Fruit fly (Drosophila melanogaster) whole organism, embryonic: ENCODE results near the gene Cul2.

Experiments used
- Abd-B ChIP-seq: fragments of 200-800 bp; sonication (Bioruptor generic); optimal IDR thresholded peaks from 2 replicates; lab custom pipeline; 2018; ENCODE audit warnings: missing biosample characterization, mild to moderate bottlenecking, missing genetic modification characterization, moderate library complexity
- BtbVII ChIP-seq: fragments of 200-800 bp; sonication (Bioruptor generic); optimal IDR thresholded peaks from 3 replicates; lab custom pipeline; 2017; ENCODE audit warnings: missing biosample characterization, mild to moderate bottlenecking, missing genetic modification characterization
- Bteb2 ChIP-seq: fragments of 200-800 bp; sonication (Bioruptor generic); optimal IDR thresholded peaks from 2 replicates; lab custom pipeline; 2016; ENCODE audit warnings: missing biosample characterization, missing genetic modification characterization
- CG10147 ChIP-seq: fragments of 200-800 bp; sonication (Bioruptor generic); optimal IDR thresholded peaks from 2 replicates; lab custom pipeline; 2019; ENCODE audit warnings: missing biosample characterization, mild to moderate bottlenecking, missing genetic modification characterization, moderate library complexity
- CG10321 ChIP-seq: fragments of 200-800 bp; sonication (Bioruptor generic); IDR thresholded peaks from 2 replicates; pipeline ENCODE4 v1.3.6; 2022; ENCODE audit warnings: missing biosample characterization, missing genetic modification characterization
- CG11456 ChIP-seq: fragments of 200-800 bp; sonication (Bioruptor generic); IDR thresholded peaks from 3 replicates; pipeline ENCODE4 v1.3.6; 2022; ENCODE audit warnings: missing biosample characterization, missing genetic modification characterization
- CG11560 ChIP-seq: fragments of 200-800 bp; sonication (Bioruptor generic); IDR thresholded peaks from 3 replicates; pipeline ENCODE4 v1.3.6; 2022; ENCODE audit warnings: missing biosample characterization, missing genetic modification characterization
- CG12299 ChIP-seq: fragments of 200-800 bp; sonication (Bioruptor generic); optimal IDR thresholded peaks from 2 replicates; lab custom pipeline; 2018; ENCODE audit warnings: missing biosample characterization, mild to moderate bottlenecking, missing genetic modification characterization
- CG14965 ChIP-seq: fragments of 200-800 bp; sonication (Bioruptor generic); optimal IDR thresholded peaks from 2 replicates; lab custom pipeline; 2016; ENCODE audit warnings: missing biosample characterization, missing genetic modification characterization, borderline replicate concordance
- CG17328 ChIP-seq: fragments of 200-800 bp; sonication (Bioruptor generic); IDR thresholded peaks from 2 replicates; pipeline ENCODE4 v1.3.6; 2022; ENCODE audit warnings: missing biosample characterization, missing genetic modification characterization
- CG17568 ChIP-seq: fragments of 200-800 bp; sonication (Bioruptor generic); optimal IDR thresholded peaks from 2 replicates; lab custom pipeline; 2018; ENCODE audit warnings: missing biosample characterization, mild to moderate bottlenecking, missing genetic modification characterization, moderate library complexity
- CG18262 ChIP-seq: fragments of 200-800 bp; optimal IDR thresholded peaks from 3 replicates; lab custom pipeline; 2019; ENCODE audit warnings: missing biosample characterization, mild to moderate bottlenecking, missing genetic modification characterization, moderate library complexity
- CG30403 ChIP-seq: fragments of 200-800 bp; sonication (Bioruptor generic); optimal IDR thresholded peaks from 3 replicates; lab custom pipeline; 2016; ENCODE audit warnings: missing biosample characterization, missing genetic modification characterization
- CG32532 ChIP-seq: fragments of 200-800 bp; sonication (Bioruptor generic); IDR thresholded peaks from 2 replicates; pipeline ENCODE4 v1.3.6; 2022; ENCODE audit warnings: missing biosample characterization, missing genetic modification characterization
- CG33213 ChIP-seq: fragments of 200-800 bp; sonication (Bioruptor generic); optimal IDR thresholded peaks from 3 replicates; lab custom pipeline; 2016; ENCODE audit warnings: missing biosample characterization, missing genetic modification characterization
- CG5180 ChIP-seq: fragments of 200-800 bp; sonication (Bioruptor generic); optimal IDR thresholded peaks from 3 replicates; lab custom pipeline; 2017; ENCODE audit warnings: missing biosample characterization, missing genetic modification characterization, mild to moderate bottlenecking, moderate library complexity, missing genetic modification reagents
- CG5953 ChIP-seq: fragments of 200-800 bp; sonication (Bioruptor generic); IDR thresholded peaks from 2 replicates; pipeline ENCODE4 v1.3.6; 2022; ENCODE audit warnings: missing biosample characterization, missing genetic modification characterization
- CG6272 ChIP-seq: fragments of 200-800 bp; sonication (Bioruptor generic); IDR thresholded peaks from 2 replicates; pipeline ENCODE4 v1.3.6; 2022; ENCODE audit warnings: missing biosample characterization, missing genetic modification characterization
- CG6683 ChIP-seq: fragments of 200-800 bp; sonication (Bioruptor generic); optimal IDR thresholded peaks from 2 replicates; lab custom pipeline; 2017; ENCODE audit warnings: missing biosample characterization, mild to moderate bottlenecking, missing genetic modification characterization, missing genetic modification reagents
- CG6765 ChIP-seq: fragments of 200-800 bp; sonication (Bioruptor generic); optimal IDR thresholded peaks from 3 replicates; lab custom pipeline; 2017; ENCODE audit warnings: missing biosample characterization, mild to moderate bottlenecking, missing genetic modification characterization
- D ChIP-seq, 2 experiments: fragments of 200-800 bp in 1 of 2; fragments of >200 bp in 1 of 2; sonication (Bioruptor generic) in 1 of 2; optimal IDR thresholded peaks; 2 replicates in 1 of 2; 3 replicates in 1 of 2; lab custom pipeline; 2017; ENCODE audit warnings: mild to moderate bottlenecking in 1 of 2, missing biosample characterization in 1 of 2, missing genetic modification characterization in 1 of 2, missing genetic modification reagents in 1 of 2
- D19A ChIP-seq: fragments of 200-800 bp; optimal IDR thresholded peaks from 3 replicates; lab custom pipeline; 2019; ENCODE audit warnings: missing biosample characterization, mild to moderate bottlenecking, missing genetic modification characterization, moderate library complexity
- Deaf1 ChIP-seq: fragments of 200-800 bp; optimal IDR thresholded peaks from 3 replicates; lab custom pipeline; 2019; ENCODE audit warnings: missing biosample characterization, mild to moderate bottlenecking, missing genetic modification characterization, moderate library complexity
- Gsc ChIP-seq: fragments of 200-800 bp; sonication (Bioruptor generic); IDR thresholded peaks from 2 replicates; pipeline ENCODE4 v1.3.6; 2022; ENCODE audit warnings: missing biosample characterization, missing genetic modification characterization
- H15 ChIP-seq: fragments of 200-800 bp; sonication (Bioruptor generic); IDR thresholded peaks from 3 replicates; pipeline ENCODE4 v1.3.6; 2022; ENCODE audit warnings: missing biosample characterization, missing genetic modification characterization
- H2.0 ChIP-seq: fragments of 200-800 bp; sonication (Bioruptor generic); IDR thresholded peaks from 2 replicates; pipeline ENCODE4 v1.3.6; 2022; ENCODE audit warnings: missing biosample characterization, missing genetic modification characterization
- NFAT ChIP-seq: fragments of 200-800 bp; sonication (Bioruptor generic); IDR thresholded peaks from 2 replicates; pipeline ENCODE4 v1.3.6; 2022; ENCODE audit warnings: missing biosample characterization, missing genetic modification characterization
- Optix ChIP-seq: fragments of 200-800 bp; sonication (Bioruptor generic); IDR thresholded peaks from 3 replicates; pipeline ENCODE4 v1.3.6; 2022; ENCODE audit warnings: missing biosample characterization, missing genetic modification characterization
- Six4 ChIP-seq: fragments of 200-800 bp; sonication (Bioruptor generic); optimal IDR thresholded peaks from 2 replicates; lab custom pipeline; 2016; ENCODE audit warnings: missing biosample characterization, missing genetic modification characterization
- Taf1 ChIP-seq: fragments of 200-800 bp; sonication (Bioruptor generic); IDR thresholded peaks from 2 replicates; pipeline ENCODE4 v1.3.6; 2022; ENCODE audit warnings: missing biosample characterization, missing genetic modification characterization
- Xbp1 ChIP-seq: fragments of 200-800 bp; sonication (Bioruptor generic); optimal IDR thresholded peaks from 3 replicates; lab custom pipeline; 2016; ENCODE audit warnings: missing biosample characterization, mild to moderate bottlenecking, missing genetic modification characterization
- ap ChIP-seq: fragments of 200-800 bp; sonication (Bioruptor generic); IDR thresholded peaks from 2 replicates; pipeline ENCODE4 v1.3.6; 2022; ENCODE audit warnings: missing biosample characterization, missing genetic modification characterization
- btn ChIP-seq: fragments of 200-800 bp; sonication (Bioruptor generic); optimal IDR thresholded peaks from 2 replicates; lab custom pipeline; 2016; ENCODE audit warnings: missing biosample characterization, missing genetic modification characterization
- cwo ChIP-seq: fragments of 200-800 bp; sonication (Bioruptor generic); optimal IDR thresholded peaks from 3 replicates; lab custom pipeline; 2017; ENCODE audit warnings: missing biosample characterization, missing genetic modification characterization, mild to moderate bottlenecking, moderate library complexity, missing genetic modification reagents
- dati ChIP-seq: fragments of 200-800 bp; sonication (Bioruptor generic); IDR thresholded peaks from 2 replicates; pipeline ENCODE4 v1.3.6; 2022; ENCODE audit warnings: missing biosample characterization, missing genetic modification characterization
- eyg ChIP-seq: fragments of 200-800 bp; sonication (Bioruptor generic); optimal IDR thresholded peaks from 3 replicates; lab custom pipeline; 2016; ENCODE audit warnings: missing biosample characterization, missing genetic modification characterization
- gcm ChIP-seq: fragments of 200-800 bp; sonication (Bioruptor generic); optimal IDR thresholded peaks from 2 replicates; lab custom pipeline; 2019; ENCODE audit warnings: missing biosample characterization, mild to moderate bottlenecking, missing genetic modification characterization, moderate library complexity
- h ChIP-seq: fragments of >200 bp; optimal IDR thresholded peaks from 2 replicates; lab custom pipeline; 2017
- ken ChIP-seq: fragments of 200-800 bp; sonication (Bioruptor generic); IDR thresholded peaks from 3 replicates; pipeline ENCODE4 v1.3.6; 2022; ENCODE audit warnings: missing biosample characterization, missing genetic modification characterization
- lbe ChIP-seq: fragments of 200-800 bp; sonication (Bioruptor generic); optimal IDR thresholded peaks from 2 replicates; lab custom pipeline; 2016; ENCODE audit warnings: missing biosample characterization, mild to moderate bottlenecking, missing genetic modification characterization
- luna ChIP-seq: fragments of 200-800 bp; sonication (Bioruptor generic); optimal IDR thresholded peaks from 2 replicates; lab custom pipeline; 2016; ENCODE audit warnings: missing biosample characterization, missing genetic modification characterization
- mirr ChIP-seq: fragments of 200-800 bp; sonication (Bioruptor generic); optimal IDR thresholded peaks from 3 replicates; lab custom pipeline; 2018; ENCODE audit warnings: missing biosample characterization, mild to moderate bottlenecking, missing genetic modification characterization
- schlank ChIP-seq: fragments of 200-800 bp; sonication (Bioruptor generic); optimal IDR thresholded peaks from 2 replicates; lab custom pipeline; 2018; ENCODE audit warnings: missing biosample characterization, mild to moderate bottlenecking, missing genetic modification characterization
- scrt ChIP-seq: fragments of 200-800 bp; sonication (Bioruptor generic); optimal IDR thresholded peaks from 2 replicates; lab custom pipeline; 2018; ENCODE audit warnings: missing biosample characterization, mild to moderate bottlenecking, missing genetic modification characterization, moderate library complexity
- sima ChIP-seq: fragments of 200-800 bp; sonication (Bioruptor generic); optimal IDR thresholded peaks from 2 replicates; lab custom pipeline; 2016; ENCODE audit warnings: missing biosample characterization, missing genetic modification characterization
- stwl ChIP-seq: fragments of 200-800 bp; sonication (Bioruptor generic); optimal IDR thresholded peaks from 3 replicates; lab custom pipeline; 2018; ENCODE audit warnings: missing biosample characterization, mild to moderate bottlenecking, missing genetic modification characterization, moderate library complexity
- sug ChIP-seq: fragments of 200-800 bp; optimal IDR thresholded peaks from 2 replicates; lab custom pipeline; 2019; ENCODE audit warnings: missing biosample characterization, mild to moderate bottlenecking, missing genetic modification characterization, moderate library complexity
- vfl ChIP-seq: fragments of 200-800 bp; sonication (Bioruptor generic); optimal IDR thresholded peaks from 2 replicates; lab custom pipeline; 2016; ENCODE audit warnings: missing biosample characterization, missing genetic modification characterization
- zf30C ChIP-seq: fragments of 200-800 bp; sonication (Bioruptor generic); optimal IDR thresholded peaks from 3 replicates; lab custom pipeline; 2018; ENCODE audit warnings: missing biosample characterization, mild to moderate bottlenecking, missing genetic modification characterization

Cul2 gene

DNA sequence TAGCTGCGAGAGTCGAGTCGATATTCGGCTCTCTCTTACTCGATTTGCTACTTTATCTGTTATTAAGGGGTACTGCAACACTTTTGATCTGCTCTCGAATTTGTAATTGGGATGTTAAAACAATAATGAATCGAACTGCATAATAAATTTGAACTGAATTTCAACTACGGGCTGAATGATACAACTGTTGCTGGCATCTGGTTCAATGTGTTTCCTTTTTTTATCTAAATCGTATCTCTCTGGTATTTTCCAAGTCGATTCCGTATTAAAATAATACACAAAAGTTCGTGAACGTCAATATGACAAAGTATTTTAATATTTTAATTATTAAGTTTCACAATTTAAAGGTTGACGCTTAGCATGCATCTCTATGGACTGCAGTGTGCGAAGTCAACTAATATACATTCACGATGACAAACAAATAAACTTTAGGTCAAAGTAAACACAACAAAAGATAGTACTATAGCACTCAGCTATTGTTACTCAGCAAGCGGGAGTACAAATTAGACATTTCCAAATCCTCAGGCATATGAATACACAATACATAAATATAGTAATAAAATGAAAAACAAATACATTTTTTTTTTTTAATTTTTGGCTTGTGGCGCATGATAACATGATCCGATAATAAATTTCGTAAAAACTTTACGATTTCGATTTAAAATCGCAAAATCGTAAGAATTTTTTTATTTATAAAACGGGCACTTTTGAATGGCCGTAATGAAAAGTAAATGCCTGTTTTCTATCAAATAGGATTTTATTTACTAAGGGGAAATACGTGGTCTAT, 34.7 kb upstream of the Cul2 start, which contains the start of gene CG2201 (continued):
- TF ChIP-seq Xbp1 (GFP tag; lab: Kevin White, UChicago) (peak; percentile 45), gcm (GFP tag; lab: Kevin White, UChicago) (peak; percentile 61), cwo (GFP tag; lab: Kevin White, UChicago) (no peak), CG18262 (tag; lab: Kevin White, UChicago) (peak; percentile 42), CG12299 (tag; lab: Kevin White, UChicago) (peak; percentile 24), BtbVII (GFP tag; lab: Kevin White, UChicago) (no peak), NFAT (no peak; the same call in 1 of the 2 replicates), CG17328 (GFP tag; lab: Robert Waterston, UW) (peak; percentile 49), CG5953 (GFP tag; lab: Robert Waterston, UW) (peak; percentile 59; the same call in 1 of the 2 replicates), lbe (GFP tag; lab: Kevin White, UChicago) (no peak), Gsc (GFP tag; lab: Robert Waterston, UW) (no peak), CG14965 (no peak), D (optimal IDR thresholded peaks at IDR 0.05; lab: Kevin White, UChicago) (no peak), D (GFP tag; optimal IDR thresholded peaks at IDR 0.05; lab: Kevin White, UChicago) (peak; percentile 68), luna (GFP tag; lab: Kevin White, UChicago) (no peak), schlank (no peak), ap (GFP tag; lab: Robert Waterston, UW) (peak; percentile 46; the same call in 1 of the 2 replicates), CG6765 (GFP tag; lab: Kevin White, UChicago) (peak; percentile 68), H15 (GFP tag; lab: Robert Waterston, UW) (0 out of 3 replicates have a peak, but pooled peaks have one; percentile 53), h (lab: Kevin White, UChicago) (no peak), vfl (GFP tag; lab: Kevin White, UChicago) (no peak), Bteb2 (GFP tag; lab: Kevin White, UChicago) (peak; percentile 5), scrt (no peak), dati (no peak), CG10321 (GFP tag; lab: Robert Waterston, UW) (peak; percentile 7; the same call in 1 of the 2 replicates), Deaf1 (no peak), CG17568 (GFP tag; lab: Kevin White, UChicago) (peak; percentile 58), mirr (GFP tag; lab: Kevin White, UChicago) (no peak), CG6272 (GFP tag; lab: Robert Waterston, UW) (no peak), CG11456 (GFP tag; lab: Robert Waterston, UW) (no peak), sug (tag; lab: Kevin White, UChicago) (no peak), CG6683 (GFP tag; lab: Kevin White, UChicago) (no peak), CG11560 (tag; lab: Robert Waterston, UW) (no peak), CG33213 (GFP tag; lab: Kevin White, UChicago) (peak; percentile 14), CG30403 (GFP tag; lab: Kevin White, UChicago) (peak; percentile 22), Taf1 (no peak), Optix (GFP tag; lab: Robert Waterston, UW) (no peak), sima (GFP tag; lab: Kevin White, UChicago) (no peak), ken (GFP tag; lab: Robert Waterston, UW) (peak; percentile 73; the same call in 2 of the 3 replicates), Abd-B (GFP tag; lab: Kevin White, UChicago) (peak; percentile 70), CG10147 (peak; percentile 19), CG32532 (GFP tag; lab: Robert Waterston, UW) (peak; percentile 49), eyg (GFP tag; lab: Kevin White, UChicago) (no peak), D19A (tag; lab: Kevin White, UChicago) (peak; percentile 43), Six4 (no peak), CG5180 (GFP tag; lab: Kevin White, UChicago) (peak; percentile 81), stwl (tag; lab: Kevin White, UChicago) (peak; percentile 48), btn (GFP tag; lab: Kevin White, UChicago) (no peak), H2.0 (GFP tag; lab: Robert Waterston, UW) (no peak; the same call in 1 of the 2 replicates), zf30C (no peak)
